Fruit fly (Drosophila melanogaster): ENCODE results near the gene MED10.

Gene MED10

DNA sequence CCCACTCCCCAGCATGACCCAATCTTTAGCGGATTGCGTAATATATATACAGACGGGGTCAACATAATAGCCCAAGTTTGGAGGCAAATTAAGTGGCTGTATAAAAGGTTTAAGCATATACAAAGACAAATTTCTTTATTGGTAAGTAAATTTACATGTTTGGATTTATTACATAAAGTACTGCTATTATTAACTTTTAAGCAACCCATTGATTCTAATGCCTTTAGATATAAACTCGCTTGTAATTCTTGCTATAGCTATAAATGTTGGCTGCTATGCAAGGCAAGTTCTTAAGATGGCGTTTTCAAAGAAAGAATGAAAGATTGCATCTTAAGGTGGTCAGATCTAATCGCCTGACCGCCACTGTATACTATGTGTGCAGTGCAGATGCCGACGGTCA, 29.3 kb upstream of the MED10 start (continued):
- TF ChIP-seq phol (tag; optimal IDR thresholded peaks at IDR 0.05): peak; percentile 51
- no peak for TF ChIP-seq Jarid2 (GFP tag; optimal IDR thresholded peaks at IDR 0.05)
- 0 out of 2 replicates have a peak, but pooled peaks have one; percentile 21 for TF ChIP-seq Ada2b (GFP tag; IDR thresholded peaks at IDR 0.05)
- TF ChIP-seq mam (GFP tag; optimal IDR thresholded peaks at IDR 0.05): peak; percentile 39
- TF ChIP-seq CG12659 (GFP tag; optimal IDR thresholded peaks at IDR 0.05): peak; percentile 20
- no peak for TF ChIP-seq bab2 (GFP tag; optimal IDR thresholded peaks at IDR 0.05)
- peak; percentile 71 for TF ChIP-seq Fer1 (GFP tag; optimal IDR thresholded peaks at IDR 0.05)
- no peak for TF ChIP-seq wor (GFP tag; IDR thresholded peaks at IDR 0.05)
- peak in 1 of 2 experiments; percentile 38 for TF ChIP-seq bsh (GFP tag; optimal IDR thresholded peaks at IDR 0.05)
- peak; percentile 37 for TF ChIP-seq BtbVII (GFP tag; optimal IDR thresholded peaks at IDR 0.05)
- no peak for TF ChIP-seq CG1602 (GFP tag; optimal IDR thresholded peaks at IDR 0.05)
- no peak for TF ChIP-seq Chrac-16 (GFP tag; optimal IDR thresholded peaks at IDR 0.05)
- TF ChIP-seq CG31388 (GFP tag; optimal IDR thresholded peaks at IDR 0.05): no peak
- no peak for TF ChIP-seq unc-4 (GFP tag; IDR thresholded peaks at IDR 0.05; ENCODE audit: partially characterized antibody)
- TF ChIP-seq lab (GFP tag; optimal IDR thresholded peaks at IDR 0.05): peak; percentile 46
- TF ChIP-seq al (GFP tag; IDR thresholded peaks at IDR 0.05): 0 out of 2 replicates have a peak, but pooled peaks have one; percentile 29
- peak; percentile 32 for TF ChIP-seq CG10209 (GFP tag; optimal IDR thresholded peaks at IDR 0.05)
- peak; percentile 42 for TF ChIP-seq CG30403 (GFP tag; optimal IDR thresholded peaks at IDR 0.05)
- TF ChIP-seq Max (GFP tag; optimal IDR thresholded peaks at IDR 0.05): peak; percentile 39
- no peak for TF ChIP-seq nerfin-2 (GFP tag; IDR thresholded peaks at IDR 0.05; ENCODE audit: partially characterized antibody)
- no peak for TF ChIP-seq Ravus (GFP tag; IDR thresholded peaks at IDR 0.05)
- TF ChIP-seq CG14965 (GFP tag; optimal IDR thresholded peaks at IDR 0.05; ENCODE audit: borderline replicate concordance): no peak
- no peak for TF ChIP-seq CTCF (GFP tag; optimal IDR thresholded peaks at IDR 0.05)
- TF ChIP-seq fd3F (GFP tag; optimal IDR thresholded peaks at IDR 0.05): peak; percentile 40
- TF ChIP-seq sob (GFP tag; IDR thresholded peaks at IDR 0.05): no peak
- TF ChIP-seq Hr51 (GFP tag; optimal IDR thresholded peaks at IDR 0.05): peak in 1 of 2 experiments; percentile 53
- peak; percentile 22 for TF ChIP-seq Nf-YC (tag; optimal IDR thresholded peaks at IDR 0.05)
- no peak for TF ChIP-seq CG2199 (GFP tag; IDR thresholded peaks at IDR 0.05)
- peak; percentile 4 for TF ChIP-seq Hr3 (GFP tag; optimal IDR thresholded peaks at IDR 0.05)
- no peak for TF ChIP-seq ken (GFP tag; IDR thresholded peaks at IDR 0.05)
- no peak for TF ChIP-seq vfl (GFP tag; optimal IDR thresholded peaks at IDR 0.05)
- no peak for TF ChIP-seq tna (GFP tag; IDR thresholded peaks at IDR 0.05; ENCODE audit: partially characterized antibody)
- peak; percentile 16 for TF ChIP-seq CG10274 (GFP tag; optimal IDR thresholded peaks at IDR 0.05)
- TF ChIP-seq MBD-R2 (GFP tag; IDR thresholded peaks at IDR 0.05): 0 out of 2 replicates have a peak, but pooled peaks have one; percentile 14
- TF ChIP-seq CG12071 (GFP tag; optimal IDR thresholded peaks at IDR 0.05): no peak
- peak; percentile 30 for TF ChIP-seq CG2712 (tag; optimal IDR thresholded peaks at IDR 0.05)
- peak; percentile 68 for TF ChIP-seq CG7839 (tag; optimal IDR thresholded peaks at IDR 0.05)
- peak; percentile 51 for TF ChIP-seq CoRest (tag; optimal IDR thresholded peaks at IDR 0.05)
- peak; percentile 10 for TF ChIP-seq scrt (GFP tag; optimal IDR thresholded peaks at IDR 0.05)
- TF ChIP-seq gt (GFP tag; IDR thresholded peaks at IDR 0.05): no peak
- no peak for TF ChIP-seq CkIIα-i1 (GFP tag; IDR thresholded peaks at IDR 0.05)
- peak; percentile 63 for TF ChIP-seq CG18599 (GFP tag; optimal IDR thresholded peaks at IDR 0.05)
- peak; percentile 69 for TF ChIP-seq CG2120 (GFP tag; optimal IDR thresholded peaks at IDR 0.05)
- no peak for TF ChIP-seq CG14710 (tag; optimal IDR thresholded peaks at IDR 0.05)
- peak; percentile 60 for TF ChIP-seq CG13424 (tag; optimal IDR thresholded peaks at IDR 0.05)
- TF ChIP-seq Hmr (GFP tag; optimal IDR thresholded peaks at IDR 0.05): peak; percentile 52
- peak; percentile 61 for TF ChIP-seq dmrt99B (tag; optimal IDR thresholded peaks at IDR 0.05)
- peak; percentile 46 for TF ChIP-seq Hsf (GFP tag; optimal IDR thresholded peaks at IDR 0.05)
- no peak for TF ChIP-seq toy (GFP tag; IDR thresholded peaks at IDR 0.05)
- TF ChIP-seq zen2 (GFP tag; IDR thresholded peaks at IDR 0.05; ENCODE audit: partially characterized antibody): no peak

Measured in whole organism, embryonic.